Worm (Caenorhabditis elegans): Measurements from ENCODE around the gene Y45G12B.2.

ce11 chrV:2683497-2683896, 11.1 kb upstream of the Y45G12B.2 start:
- TF ChIP-seq flt-1 (GFP tag; IDR thresholded peaks at IDR 0.05) (no peak), ama-1 (optimal IDR thresholded peaks at IDR 0.05) (no peak), tbx-11 (GFP tag; IDR thresholded peaks at IDR 0.05) (no peak), pes-1 (GFP tag; IDR thresholded peaks at IDR 0.05) (no peak), tra-4 (tag; optimal IDR thresholded peaks at IDR 0.05) (no peak), aly-1 (tag; optimal IDR thresholded peaks at IDR 0.05) (no peak), hnd-1 (tag; optimal IDR thresholded peaks at IDR 0.05) (no peak), scrt-1 (GFP tag; IDR thresholded peaks at IDR 0.05) (no peak), hmbx-1 (tag; optimal IDR thresholded peaks at IDR 0.05) (no peak)
